Fruit fly (Drosophila melanogaster) whole organism, embryonic: ENCODE results near the gene Tango1.

Source experiments
- Antp ChIP-seq: fragments of 200-800 bp; sonication (Bioruptor generic); optimal IDR thresholded peaks from 3 replicates; lab custom pipeline; 2016; ENCODE audit warnings: missing biosample characterization, missing genetic modification characterization
- B-H1 ChIP-seq: fragments of 200-800 bp; sonication (Bioruptor generic); IDR thresholded peaks from 3 replicates; pipeline ENCODE4 v1.3.6; 2022; ENCODE audit warnings: missing biosample characterization, missing genetic modification characterization
- CG10462 ChIP-seq: fragments of 200-800 bp; sonication (Bioruptor generic); optimal IDR thresholded peaks from 2 replicates; lab custom pipeline; 2016; ENCODE audit warnings: missing biosample characterization, missing genetic modification characterization
- CG11247 ChIP-seq: fragments of 200-800 bp; sonication (Bioruptor generic); IDR thresholded peaks from 2 replicates; pipeline ENCODE4 v1.3.6; 2022; ENCODE audit warnings: missing biosample characterization, missing genetic modification characterization
- CG11398 ChIP-seq: fragments of 200-800 bp; sonication (Bioruptor generic); optimal IDR thresholded peaks from 2 replicates; lab custom pipeline; 2016; ENCODE audit warnings: missing biosample characterization, missing genetic modification characterization
- CG11456 ChIP-seq: fragments of 200-800 bp; sonication (Bioruptor generic); IDR thresholded peaks from 3 replicates; pipeline ENCODE4 v1.3.6; 2022; ENCODE audit warnings: missing biosample characterization, missing genetic modification characterization
- CG13775 ChIP-seq: fragments of 200-800 bp; sonication (Bioruptor generic); optimal IDR thresholded peaks from 3 replicates; lab custom pipeline; 2017; ENCODE audit warnings: missing biosample characterization, mild to moderate bottlenecking, missing genetic modification characterization
- CG17802 ChIP-seq: fragments of 200-800 bp; sonication (Bioruptor generic); optimal IDR thresholded peaks from 2 replicates; lab custom pipeline; 2018; ENCODE audit warnings: missing biosample characterization, mild to moderate bottlenecking, missing genetic modification characterization, moderate library complexity
- CG1792 ChIP-seq: fragments of 200-800 bp; sonication (Bioruptor generic); optimal IDR thresholded peaks from 2 replicates; lab custom pipeline; 2016; ENCODE audit warnings: missing biosample characterization, missing genetic modification characterization
- CG2116 ChIP-seq: fragments of 200-800 bp; sonication (Bioruptor generic); optimal IDR thresholded peaks from 3 replicates; lab custom pipeline; 2018; ENCODE audit warnings: missing biosample characterization, mild to moderate bottlenecking, missing genetic modification characterization
- CG2120 ChIP-seq: fragments of 200-800 bp; sonication (Bioruptor generic); optimal IDR thresholded peaks from 3 replicates; lab custom pipeline; 2016; ENCODE audit warnings: missing biosample characterization, missing genetic modification characterization
- CG3407 ChIP-seq: fragments of 200-800 bp; sonication (Bioruptor generic); optimal IDR thresholded peaks from 2 replicates; lab custom pipeline; 2018; ENCODE audit warnings: missing biosample characterization, mild to moderate bottlenecking, missing genetic modification characterization
- CG4282 ChIP-seq: fragments of 200-800 bp; sonication (Bioruptor generic); optimal IDR thresholded peaks from 2 replicates; lab custom pipeline; 2016; ENCODE audit warnings: missing biosample characterization, missing genetic modification characterization
- CG4707 ChIP-seq: fragments of 200-800 bp; sonication (Bioruptor generic); optimal IDR thresholded peaks from 2 replicates; lab custom pipeline; 2018; ENCODE audit warnings: missing biosample characterization, mild to moderate bottlenecking, missing genetic modification characterization, moderate library complexity
- CG4854 ChIP-seq: fragments of 200-800 bp; sonication (Bioruptor generic); optimal IDR thresholded peaks from 2 replicates; lab custom pipeline; 2016; ENCODE audit warnings: missing biosample characterization, missing genetic modification characterization, inconsistent platforms
- CG5180 ChIP-seq: fragments of 200-800 bp; sonication (Bioruptor generic); optimal IDR thresholded peaks from 3 replicates; lab custom pipeline; 2017; ENCODE audit warnings: missing biosample characterization, missing genetic modification characterization, mild to moderate bottlenecking, moderate library complexity, missing genetic modification reagents
- CG7372 ChIP-seq: fragments of 200-800 bp; sonication (Bioruptor generic); IDR thresholded peaks from 2 replicates; pipeline ENCODE4 v1.3.6; 2022; ENCODE audit warnings: missing biosample characterization, missing genetic modification characterization
- CG7928 ChIP-seq: fragments of 200-800 bp; sonication (Bioruptor generic); optimal IDR thresholded peaks from 2 replicates; lab custom pipeline; 2017; ENCODE audit warnings: missing biosample characterization, mild to moderate bottlenecking, missing genetic modification characterization
- CG9215 ChIP-seq: fragments of 200-800 bp; sonication (Bioruptor generic); IDR thresholded peaks from 2 replicates; pipeline ENCODE4 v1.3.6; 2022; ENCODE audit warnings: missing biosample characterization, missing genetic modification characterization
- CG9817 ChIP-seq: fragments of 200-800 bp; sonication (Bioruptor generic); optimal IDR thresholded peaks from 2 replicates; lab custom pipeline; 2018; ENCODE audit warnings: missing biosample characterization, mild to moderate bottlenecking, missing genetic modification characterization, moderate library complexity
- CG9876 ChIP-seq: fragments of 200-800 bp; sonication (Bioruptor generic); optimal IDR thresholded peaks from 2 replicates; lab custom pipeline; 2016; ENCODE audit warnings: missing biosample characterization, missing genetic modification characterization
- CTCF ChIP-seq: fragments of 200-800 bp; sonication (Bioruptor generic); optimal IDR thresholded peaks from 2 replicates; lab custom pipeline; 2017; ENCODE audit warnings: missing biosample characterization, mild to moderate bottlenecking, missing genetic modification characterization, moderate library complexity
- D19B ChIP-seq: fragments of 200-800 bp; sonication (Bioruptor generic); optimal IDR thresholded peaks from 2 replicates; lab custom pipeline; 2017; ENCODE audit warnings: missing biosample characterization, mild to moderate bottlenecking, missing genetic modification characterization
- Drgx ChIP-seq: fragments of 200-800 bp; sonication (Bioruptor generic); IDR thresholded peaks from 2 replicates; pipeline ENCODE4 v1.3.6; 2022; ENCODE audit warnings: missing biosample characterization, missing genetic modification characterization
- E2f2 ChIP-seq: fragments of 200-800 bp; sonication (Bioruptor generic); IDR thresholded peaks from 2 replicates; pipeline ENCODE4 v1.3.6; 2022; ENCODE audit warnings: missing biosample characterization, missing genetic modification characterization
- Elba2 ChIP-seq: fragments of 200-800 bp; sonication (Bioruptor generic); optimal IDR thresholded peaks from 3 replicates; lab custom pipeline; 2016; ENCODE audit warnings: missing biosample characterization, missing genetic modification characterization
- Gug ChIP-seq: fragments of 200-800 bp; sonication (Bioruptor generic); IDR thresholded peaks from 4 replicates; pipeline ENCODE4 v1.3.6; 2022; ENCODE audit warnings: missing biosample characterization, missing genetic modification characterization
- HLH54F ChIP-seq: fragments of 200-800 bp; sonication (Bioruptor generic); optimal IDR thresholded peaks from 3 replicates; lab custom pipeline; 2016; ENCODE audit warnings: missing biosample characterization, missing genetic modification characterization
- Hsf ChIP-seq: fragments of 200-800 bp; sonication (Bioruptor generic); optimal IDR thresholded peaks from 3 replicates; lab custom pipeline; 2016; ENCODE audit warnings: missing biosample characterization, missing genetic modification characterization
- Jarid2 ChIP-seq: fragments of 200-800 bp; sonication (Bioruptor generic); optimal IDR thresholded peaks from 3 replicates; lab custom pipeline; 2017; ENCODE audit warnings: mild to moderate bottlenecking, missing biosample characterization, missing genetic modification reagents, missing genetic modification characterization
- Ptx1 ChIP-seq: fragments of 200-800 bp; sonication (Bioruptor generic); IDR thresholded peaks from 2 replicates; pipeline ENCODE4 v1.3.6; 2022; ENCODE audit warnings: missing biosample characterization, missing genetic modification characterization
- Usf ChIP-seq: fragments of 200-800 bp; sonication (Bioruptor generic); optimal IDR thresholded peaks from 2 replicates; lab custom pipeline; 2017; ENCODE audit warnings: missing genotype, missing biosample characterization, missing genetic modification characterization
- Vsx1 ChIP-seq: fragments of 200-800 bp; sonication (Bioruptor generic); optimal IDR thresholded peaks from 2 replicates; lab custom pipeline; 2017; ENCODE audit warnings: missing biosample characterization, mild to moderate bottlenecking, missing genetic modification characterization, missing genetic modification reagents
- Xbp1 ChIP-seq: fragments of 200-800 bp; sonication (Bioruptor generic); optimal IDR thresholded peaks from 3 replicates; lab custom pipeline; 2016; ENCODE audit warnings: missing biosample characterization, mild to moderate bottlenecking, missing genetic modification characterization
- ab ChIP-seq: fragments of 200-800 bp; sonication (Bioruptor generic); optimal IDR thresholded peaks from 2 replicates; lab custom pipeline; 2016; ENCODE audit warnings: missing biosample characterization, missing genetic modification characterization
- al ChIP-seq: fragments of 200-800 bp; sonication (Bioruptor generic); IDR thresholded peaks from 2 replicates; pipeline ENCODE4 v1.3.6; 2022; ENCODE audit warnings: missing biosample characterization, missing genetic modification characterization
- ash1 ChIP-seq: fragments of 200-800 bp; sonication (Bioruptor generic); optimal IDR thresholded peaks from 2 replicates; lab custom pipeline; 2018; ENCODE audit warnings: missing biosample characterization, mild to moderate bottlenecking, missing genetic modification characterization
- bsh ChIP-seq, 2 experiments: fragments of 200-800 bp; sonication (Bioruptor generic); optimal IDR thresholded peaks; 2 replicates each; lab custom pipeline; 2017 to 2018; ENCODE audit warnings: mild to moderate bottlenecking in 2 of 2, missing biosample characterization in 2 of 2, missing genetic modification characterization in 2 of 2, moderate library complexity in 1 of 2
- dm ChIP-seq: fragments of 200-800 bp; sonication (Bioruptor generic); optimal IDR thresholded peaks from 3 replicates; lab custom pipeline; 2016; ENCODE audit warnings: missing biosample characterization, missing genetic modification characterization
- exex ChIP-seq: fragments of 200-800 bp; sonication (Bioruptor generic); optimal IDR thresholded peaks from 4 replicates; lab custom pipeline; 2018; ENCODE audit warnings: missing biosample characterization, mild to moderate bottlenecking, missing genetic modification characterization, moderate library complexity
- fru ChIP-seq: fragments of >200 bp; optimal IDR thresholded peaks from 2 replicates; lab custom pipeline; 2017
- grn ChIP-seq: fragments of 200-800 bp; sonication (Bioruptor generic); optimal IDR thresholded peaks from 3 replicates; lab custom pipeline; 2017; ENCODE audit warnings: missing biosample characterization, missing genetic modification characterization
- jing ChIP-seq: fragments of 200-800 bp; sonication (Bioruptor generic); optimal IDR thresholded peaks from 2 replicates; lab custom pipeline; 2018; ENCODE audit warnings: missing biosample characterization, mild to moderate bottlenecking, missing genetic modification characterization
- lbe ChIP-seq: fragments of 200-800 bp; sonication (Bioruptor generic); optimal IDR thresholded peaks from 2 replicates; lab custom pipeline; 2016; ENCODE audit warnings: missing biosample characterization, mild to moderate bottlenecking, missing genetic modification characterization
- mld ChIP-seq: fragments of 200-800 bp; sonication (Bioruptor generic); IDR thresholded peaks from 3 replicates; pipeline ENCODE4 v1.3.6; 2022; ENCODE audit warnings: missing biosample characterization, missing genetic modification characterization; ENCODE audit not compliant: partially characterized antibody
- otp ChIP-seq: fragments of 200-800 bp; sonication (Bioruptor generic); IDR thresholded peaks from 3 replicates; pipeline ENCODE4, ENCODE4 v1.3.6; 2022; ENCODE audit warnings: missing biosample characterization, missing genetic modification characterization
- pb ChIP-seq: fragments of 200-800 bp; sonication (Bioruptor generic); optimal IDR thresholded peaks from 3 replicates; lab custom pipeline; 2016; ENCODE audit warnings: missing biosample characterization, missing genetic modification characterization
- stwl ChIP-seq: fragments of 200-800 bp; sonication (Bioruptor generic); optimal IDR thresholded peaks from 3 replicates; lab custom pipeline; 2018; ENCODE audit warnings: missing biosample characterization, mild to moderate bottlenecking, missing genetic modification characterization, moderate library complexity
- tna ChIP-seq: fragments of 200-800 bp; sonication (Bioruptor generic); IDR thresholded peaks from 2 replicates; pipeline ENCODE4 v1.3.6; 2022; ENCODE audit warnings: missing biosample characterization, missing genetic modification characterization; ENCODE audit not compliant: partially characterized antibody
- yki ChIP-seq: fragments of >200 bp; optimal IDR thresholded peaks from 3 replicates; lab custom pipeline; 2018

The Tango1 gene

dm6 chr2L:6683992-6684882, 35.0 kb downstream of the Tango1 start, which contains the start of gene Nhe3 (continued):
- TF ChIP-seq Drgx (GFP tag; lab: Robert Waterston, UW) (peak; percentile 67), CG10462 (peak; percentile 60), CTCF (peak; percentile 98), B-H1 (GFP tag; lab: Robert Waterston, UW) (peak; percentile 68; the same call in 1 of the 3 replicates), CG1792 (GFP tag; lab: Kevin White, UChicago) (peak; percentile 59), CG2116 (GFP tag; lab: Kevin White, UChicago) (peak; percentile 76), Antp (GFP tag; lab: Kevin White, UChicago) (peak; percentile 77), Usf (GFP tag; lab: Kevin White, UChicago) (peak; percentile 63), al (peak; percentile 82), Jarid2 (GFP tag; lab: Kevin White, UChicago) (peak; percentile 84), CG9215 (peak; percentile 77), Hsf (peak; percentile 90), CG11247 (GFP tag; lab: Robert Waterston, UW) (peak; percentile 80), lbe (peak; percentile 48), CG5180 (GFP tag; lab: Kevin White, UChicago) (peak; percentile 20), HLH54F (GFP tag; lab: Kevin White, UChicago) (peak; percentile 85), jing (GFP tag; lab: Kevin White, UChicago) (peak; percentile 16), CG4707 (GFP tag; lab: Kevin White, UChicago) (no peak), Xbp1 (peak; percentile 88), CG2120 (GFP tag; lab: Kevin White, UChicago) (peak; percentile 95), dm (peak; percentile 39), ab (peak; percentile 68), CG3407 (GFP tag; lab: Kevin White, UChicago) (peak; percentile 39), CG17802 (tag; lab: Kevin White, UChicago) (peak; percentile 26), D19B (GFP tag; lab: Kevin White, UChicago) (peak; percentile 65), otp (GFP tag; lab: Robert Waterston, UW) (peak; percentile 74), Gug (GFP tag; lab: Robert Waterston, UW) (peak; percentile 74), CG4282 (GFP tag; lab: Kevin White, UChicago) (no peak), grn (GFP tag; lab: Kevin White, UChicago) (no peak), CG13775 (GFP tag; lab: Kevin White, UChicago) (peak; percentile 76), E2f2 (GFP tag; lab: Robert Waterston, UW) (peak; percentile 98), CG7372 (GFP tag; lab: Robert Waterston, UW) (peak; percentile 74), CG11456 (GFP tag; lab: Robert Waterston, UW) (peak; percentile 87), exex (peak; percentile 45), tna (GFP tag; lab: Robert Waterston, UW) (no peak), CG7928 (peak; percentile 46), CG9876 (peak; percentile 14), pb (GFP tag; lab: Kevin White, UChicago) (peak; percentile 63), fru (lab: Kevin White, UChicago) (no peak), ash1 (GFP tag; lab: Kevin White, UChicago) (no peak), CG4854 (peak; percentile 62), CG11398 (peak; percentile 28), yki (lab: Kevin White, UChicago) (no peak), mld (GFP tag; lab: Robert Waterston, UW) (0 out of 3 replicates have a peak, but pooled peaks have one; percentile 54), Elba2 (GFP tag; lab: Kevin White, UChicago) (no peak), Ptx1 (GFP tag; lab: Robert Waterston, UW) (peak; percentile 89), Vsx1 (GFP tag; lab: Kevin White, UChicago) (no peak), bsh (GFP tag; optimal IDR thresholded peaks at IDR 0.05; lab: Kevin White, UChicago) (peak; percentile 35 to 76), CG9817 (tag; lab: Kevin White, UChicago) (peak; percentile 80), stwl (tag; lab: Kevin White, UChicago) (peak; percentile 57)
